Worm (Caenorhabditis elegans) whole organism, young adult: ENCODE measurements around the gene cls-1.

Experiments
- B0336.3 ChIP-seq: fragments of 200-800 bp; sonication (Bioruptor generic); IDR thresholded peaks from 2 replicates; pipeline ENCODE4 v1.3.6; 2022; ENCODE audit warnings: missing genetic modification characterization, missing compliant biosample characterization
- C17E4.6 ChIP-seq: fragments of 200-800 bp; sonication (Bioruptor generic); IDR thresholded peaks from 2 replicates; pipeline ENCODE4 v1.3.6; 2022; ENCODE audit warnings: missing genetic modification reagents, missing genetic modification characterization, missing compliant biosample characterization
- F10E7.11 ChIP-seq: sonication (generic microtip); optimal IDR thresholded peaks from 2 replicates; lab custom pipeline; 2017; ENCODE audit warnings: mild to moderate bottlenecking, missing genetic modification characterization, moderate library complexity, missing compliant biosample characterization
- F33H1.4 ChIP-seq: fragments of 200-800 bp; sonication (Bioruptor generic); IDR thresholded peaks from 2 replicates; pipeline ENCODE4 v1.3.6; 2022; ENCODE audit warnings: missing genetic modification reagents, missing genetic modification characterization, missing compliant biosample characterization
- F55B11.4 ChIP-seq: sonication (generic microtip); optimal IDR thresholded peaks from 2 replicates; lab custom pipeline; 2016; ENCODE audit warnings: missing compliant biosample characterization, missing genetic modification characterization, borderline replicate concordance; ENCODE audit not compliant: insufficient read depth
- F57C9.4 ChIP-seq: sonication (generic microtip); optimal IDR thresholded peaks from 2 replicates; lab custom pipeline; 2017; ENCODE audit warnings: mild to moderate bottlenecking, missing genetic modification characterization, missing compliant biosample characterization
- T07F8.4 ChIP-seq: sonication (generic microtip); optimal IDR thresholded peaks from 2 replicates; lab custom pipeline; 2016; ENCODE audit warnings: mild to moderate bottlenecking, missing genetic modification characterization, moderate library complexity, missing compliant biosample characterization
- Y53G8AR.9 ChIP-seq: fragments of 200-800 bp; sonication (Bioruptor generic); conservative IDR thresholded peaks from 2 replicates; pipeline ENCODE4 v1.3.6; 2022; ENCODE audit warnings: missing genetic modification reagents, missing genetic modification characterization, missing compliant biosample characterization
- Y79H2A.3 ChIP-seq: fragments of 200-800 bp; sonication (Bioruptor generic); conservative IDR thresholded peaks from 2 replicates; pipeline ENCODE4 v1.3.6; 2022; ENCODE audit warnings: missing genetic modification reagents, missing genetic modification characterization, missing compliant biosample characterization
- ZK185.1 ChIP-seq: sonication (generic microtip); optimal IDR thresholded peaks from 2 replicates; lab custom pipeline; 2016; ENCODE audit warnings: mild to moderate bottlenecking, missing genetic modification characterization, missing compliant biosample characterization; ENCODE audit not compliant: poor library complexity, severe bottlenecking
- ama-1 ChIP-seq, 3 experiments: fragments of 150-350 bp in 1 of 3; sonication (generic microtip) in 2 of 3; optimal IDR thresholded peaks; 2 replicates each; lab custom pipeline; 2014 to 2018; ENCODE audit warnings: missing biosample characterization in 2 of 3, missing genetic modification characterization in 2 of 3, missing genetic modification reagents in 2 of 3
- atf-7 ChIP-seq: sonication (generic microtip); optimal IDR thresholded peaks from 2 replicates; lab custom pipeline; 2017; ENCODE audit warnings: mild to moderate bottlenecking, missing genetic modification characterization, missing compliant biosample characterization
- athp-1 ChIP-seq: sonication (generic microtip); optimal IDR thresholded peaks from 2 replicates; lab custom pipeline; 2017; ENCODE audit warnings: mild to moderate bottlenecking, missing genetic modification characterization, missing compliant biosample characterization
- attf-3 ChIP-seq: fragments of 200-800 bp; sonication (Bioruptor generic); conservative IDR thresholded peaks from 2 replicates; pipeline ENCODE4 v1.3.6; 2022; ENCODE audit warnings: missing genetic modification reagents, missing genetic modification characterization, missing compliant biosample characterization
- attf-5 ChIP-seq: fragments of 200-800 bp; sonication (Bioruptor generic); optimal IDR thresholded peaks from 2 replicates; lab custom pipeline; 2018; ENCODE audit warnings: mild to moderate bottlenecking, missing genetic modification characterization, missing compliant biosample characterization
- die-1 ChIP-seq: sonication (generic microtip); optimal IDR thresholded peaks from 2 replicates; lab custom pipeline; 2016; ENCODE audit warnings: missing genotype, mild to moderate bottlenecking, missing genetic modification characterization, missing compliant biosample characterization
- dox-1 ChIP-seq: fragments of 200-800 bp; sonication (Bioruptor generic); IDR thresholded peaks from 2 replicates; pipeline ENCODE4 v1.3.6; 2022; ENCODE audit warnings: missing genetic modification reagents, missing genetic modification characterization, missing compliant biosample characterization
- dpl-1 ChIP-seq: fragments of 150-350 bp; optimal IDR thresholded peaks from 2 replicates; lab custom pipeline; 2014; ENCODE audit warnings: missing biosample characterization, missing genetic modification reagents, missing genetic modification characterization
- egl-18 ChIP-seq: fragments of 200-800 bp; sonication (Bioruptor generic); IDR thresholded peaks from 2 replicates; pipeline ENCODE4 v1.3.6; 2022; ENCODE audit warnings: missing genetic modification reagents, missing genetic modification characterization, missing compliant biosample characterization
- egl-44 ChIP-seq: fragments of 200-800 bp; sonication (Bioruptor generic); IDR thresholded peaks from 2 replicates; pipeline ENCODE4 v1.3.6; 2022; ENCODE audit warnings: missing genetic modification reagents, missing genetic modification characterization, missing compliant biosample characterization
- ekl-4 ChIP-seq: fragments of 200-800 bp; sonication (Bioruptor generic); IDR thresholded peaks from 2 replicates; pipeline ENCODE4 v1.3.6; 2022; ENCODE audit warnings: missing genetic modification reagents, missing genetic modification characterization, missing compliant biosample characterization
- fkh-3 ChIP-seq: sonication (generic microtip); optimal IDR thresholded peaks from 2 replicates; lab custom pipeline; 2016; ENCODE audit warnings: mild to moderate bottlenecking, missing genetic modification characterization, missing compliant biosample characterization
- him-1 ChIP-seq: sonication (generic microtip); optimal IDR thresholded peaks from 2 replicates; lab custom pipeline; 2016; ENCODE audit warnings: missing genotype, missing genetic modification reagents, missing genetic modification characterization, missing compliant biosample characterization
- hmg-1.2 ChIP-seq: fragments of 200-800 bp; sonication (Bioruptor generic); IDR thresholded peaks from 2 replicates; pipeline ENCODE4 v1.3.6; 2022; ENCODE audit warnings: missing genetic modification reagents, missing genetic modification characterization, missing compliant biosample characterization
- hmg-20 ChIP-seq: fragments of 200-800 bp; sonication (Bioruptor generic); IDR thresholded peaks from 2 replicates; pipeline ENCODE4 v1.3.6; 2022; ENCODE audit warnings: missing genetic modification reagents, missing genetic modification characterization, missing compliant biosample characterization
- hrde-1 ChIP-seq: sonication (generic microtip); optimal IDR thresholded peaks from 2 replicates; lab custom pipeline; 2016; ENCODE audit warnings: missing genetic modification characterization, mild to moderate bottlenecking, missing compliant biosample characterization, moderate library complexity, missing genotype, missing genetic modification reagents, borderline replicate concordance
- hsf-1 ChIP-seq: fragments of 200-800 bp; sonication (Bioruptor generic); IDR thresholded peaks from 2 replicates; pipeline ENCODE4 v1.3.6; 2022; ENCODE audit warnings: missing genetic modification reagents, missing genetic modification characterization, missing compliant biosample characterization
- lag-1 ChIP-seq: fragments of 200-800 bp; sonication (Bioruptor generic); IDR thresholded peaks from 2 replicates; pipeline ENCODE4 v1.3.6; 2022; ENCODE audit warnings: missing genetic modification reagents, missing genetic modification characterization, missing compliant biosample characterization
- lin-35 ChIP-seq, 3 experiments: fragments of 150-350 bp in 2 of 3; sonication (generic microtip) in 1 of 3; optimal IDR thresholded peaks; 2 replicates each; lab custom pipeline; 2014 to 2018; ENCODE audit warnings: missing biosample characterization in 3 of 3, missing genetic modification characterization in 3 of 3, missing genetic modification reagents in 3 of 3
- lsl-1 ChIP-seq: fragments of 200-800 bp; sonication (Bioruptor generic); optimal IDR thresholded peaks from 2 replicates; lab custom pipeline; 2018; ENCODE audit warnings: mild to moderate bottlenecking, missing genetic modification characterization, moderate library complexity, missing compliant biosample characterization
- madf-8 ChIP-seq: fragments of 200-800 bp; sonication (Bioruptor generic); conservative IDR thresholded peaks from 2 replicates; pipeline ENCODE4 v1.3.6; 2022; ENCODE audit warnings: missing genetic modification reagents, missing genetic modification characterization, missing compliant biosample characterization
- mel-28 ChIP-seq: sonication (generic microtip); optimal IDR thresholded peaks from 2 replicates; lab custom pipeline; 2016; ENCODE audit warnings: borderline replicate concordance, mild to moderate bottlenecking, missing genetic modification characterization, missing compliant biosample characterization
- mxl-1 ChIP-seq: sonication (generic microtip); optimal IDR thresholded peaks from 2 replicates; lab custom pipeline; 2016; ENCODE audit warnings: missing genetic modification characterization, missing compliant biosample characterization
- nfya-2 ChIP-seq: fragments of 200-800 bp; sonication (Bioruptor generic); IDR thresholded peaks from 2 replicates; pipeline ENCODE4 v1.3.6; 2022; ENCODE audit warnings: missing genetic modification reagents, missing genetic modification characterization, missing compliant biosample characterization
- nfyb-1 ChIP-seq: fragments of 200-800 bp; sonication (Bioruptor generic); IDR thresholded peaks from 2 replicates; pipeline ENCODE4 v1.3.6; 2022; ENCODE audit warnings: missing genetic modification reagents, missing genetic modification characterization, missing compliant biosample characterization
- nhr-179 ChIP-seq: sonication (generic microtip); optimal IDR thresholded peaks from 2 replicates; lab custom pipeline; 2016; ENCODE audit warnings: mild to moderate bottlenecking, missing genetic modification characterization, missing compliant biosample characterization
- nhr-80 ChIP-seq: sonication (generic microtip); optimal IDR thresholded peaks from 2 replicates; lab custom pipeline; 2016; ENCODE audit warnings: missing genetic modification characterization, missing compliant biosample characterization
- nhr-90 ChIP-seq: sonication (generic microtip); optimal IDR thresholded peaks from 2 replicates; lab custom pipeline; 2016; ENCODE audit warnings: missing genotype, mild to moderate bottlenecking, missing genetic modification characterization, missing compliant biosample characterization
- pbrm-1 ChIP-seq: fragments of 200-800 bp; sonication (Bioruptor generic); IDR thresholded peaks from 2 replicates; pipeline ENCODE4 v1.3.6; 2022; ENCODE audit warnings: missing genetic modification reagents, missing genetic modification characterization, missing compliant biosample characterization
- rcor-1 ChIP-seq: fragments of 200-800 bp; sonication (Bioruptor generic); IDR thresholded peaks from 2 replicates; pipeline ENCODE4 v1.3.6; 2022; ENCODE audit warnings: missing genetic modification reagents, missing genetic modification characterization, missing compliant biosample characterization
- repo-1 ChIP-seq: sonication (generic microtip); optimal IDR thresholded peaks from 2 replicates; lab custom pipeline; 2017; ENCODE audit warnings: mild to moderate bottlenecking, missing genetic modification characterization, missing compliant biosample characterization
- rpc-1 ChIP-seq, 2 experiments: fragments of 150-350 bp in 1 of 2; sonication (generic microtip) in 1 of 2; optimal IDR thresholded peaks; 2 replicates each; lab custom pipeline; 2014 to 2018; ENCODE audit warnings: missing biosample characterization in 1 of 2, missing genetic modification characterization in 1 of 2, missing genetic modification reagents in 1 of 2, missing genotype in 1 of 2
- sdz-38 ChIP-seq: sonication (generic microtip); optimal IDR thresholded peaks from 2 replicates; lab custom pipeline; 2016; ENCODE audit warnings: missing genotype, missing genetic modification characterization, missing compliant biosample characterization
- tlf-1 ChIP-seq: fragments of 200-800 bp; sonication (Bioruptor generic); optimal IDR thresholded peaks from 2 replicates; lab custom pipeline; 2018; ENCODE audit warnings: mild to moderate bottlenecking, missing genetic modification characterization, missing compliant biosample characterization
- unc-130 ChIP-seq: sonication (generic microtip); optimal IDR thresholded peaks from 2 replicates; lab custom pipeline; 2016; ENCODE audit warnings: missing genetic modification reagents, missing genetic modification characterization, missing compliant biosample characterization
- unc-62 ChIP-seq: fragments of 150-350 bp; optimal IDR thresholded peaks from 2 replicates; lab custom pipeline; 2014; ENCODE audit warnings: missing biosample characterization, missing genetic modification reagents, missing genetic modification characterization
- zim-3 ChIP-seq: sonication (generic microtip); optimal IDR thresholded peaks from 2 replicates; lab custom pipeline; 2017; ENCODE audit warnings: mild to moderate bottlenecking, missing genetic modification characterization, moderate library complexity, missing compliant biosample characterization
- ztf-22 ChIP-seq: fragments of 200-800 bp; sonication (Bioruptor generic); optimal IDR thresholded peaks from 2 replicates; lab custom pipeline; 2018; ENCODE audit warnings: mild to moderate bottlenecking, missing genetic modification characterization, moderate library complexity, missing compliant biosample characterization
- ztf-3 ChIP-seq: fragments of 200-800 bp; sonication (Bioruptor generic); optimal IDR thresholded peaks from 2 replicates; lab custom pipeline; 2018; ENCODE audit warnings: mild to moderate bottlenecking, missing genetic modification characterization, missing compliant biosample characterization

Gene cls-1

DNA sequence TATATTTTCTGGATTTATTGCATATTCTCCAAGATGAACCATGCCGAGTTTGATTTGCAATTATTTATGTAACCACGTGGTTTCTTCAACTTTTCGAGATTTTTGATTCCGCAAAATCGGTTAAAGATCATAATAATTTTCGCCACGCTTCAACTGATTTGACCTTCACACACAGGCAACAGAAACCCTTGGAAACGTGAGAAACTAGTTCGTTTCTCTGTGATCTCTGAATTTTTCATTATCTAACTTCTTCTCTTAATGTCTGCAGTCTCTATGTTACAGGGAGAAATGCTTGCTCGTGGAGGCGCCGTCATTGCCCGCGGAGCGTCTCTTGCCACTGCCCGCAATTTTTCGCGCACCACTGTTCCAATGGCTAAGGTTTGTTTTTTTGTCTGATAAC, 42.6 kb upstream of the cls-1 start, which contains the start of gene fum-1 (continued):
- no peak for TF ChIP-seq ZK185.1 (tag; lab: Kevin White, UChicago)
- TF ChIP-seq hmg-1.2: peak; percentile 76
- TF ChIP-seq zim-3 (tag; lab: Kevin White, UChicago): no peak
- no peak for TF ChIP-seq F57C9.4 (tag; lab: Kevin White, UChicago)
- TF ChIP-seq athp-1 (tag; lab: Kevin White, UChicago): no peak
- 0 out of 2 replicates have a peak, but pooled peaks have one; percentile 29 for TF ChIP-seq ekl-4 (GFP tag; lab: Robert Waterston, UW)
- no peak for TF ChIP-seq die-1 (tag; lab: Kevin White, UChicago)
- no peak for TF ChIP-seq him-1 (tag; lab: Kevin White, UChicago)
- TF ChIP-seq rpc-1 (optimal IDR thresholded peaks at IDR 0.05; lab: Kevin White, UChicago): no peak
- TF ChIP-seq rpc-1 (tag; optimal IDR thresholded peaks at IDR 0.05; lab: Kevin White, UChicago): no peak
- TF ChIP-seq tlf-1 (GFP tag; lab: Kevin White, UChicago): no peak
- peak; percentile 55; the same call in 1 of the 2 replicates for TF ChIP-seq dox-1 (GFP tag; lab: Robert Waterston, UW)
- 0 out of 2 replicates have a peak, but pooled peaks have one; percentile 11 for TF ChIP-seq hmg-20
- no peak for TF ChIP-seq lsl-1 (GFP tag; lab: Kevin White, UChicago)
- no peak for TF ChIP-seq ztf-3 (GFP tag; lab: Kevin White, UChicago)
- TF ChIP-seq madf-8 (GFP tag; lab: Robert Waterston, UW): no peak
- TF ChIP-seq dpl-1 (GFP tag; lab: Kevin White, UChicago): no peak
- TF ChIP-seq egl-18 (GFP tag; lab: Robert Waterston, UW): no peak
- TF ChIP-seq T07F8.4: no peak
- no peak for TF ChIP-seq pbrm-1 (GFP tag; lab: Robert Waterston, UW)
- no peak for TF ChIP-seq unc-62 (GFP tag; lab: Kevin White, UChicago)
- TF ChIP-seq nhr-80 (tag; lab: Kevin White, UChicago): peak; percentile 61
- no peak for TF ChIP-seq F55B11.4 (tag; lab: Kevin White, UChicago)
- no peak for TF ChIP-seq nhr-90
- no peak for TF ChIP-seq F33H1.4 (GFP tag; lab: Robert Waterston, UW)
- no peak for TF ChIP-seq rcor-1 (GFP tag; lab: Robert Waterston, UW)
- no peak for TF ChIP-seq fkh-3 (tag; lab: Kevin White, UChicago)
- TF ChIP-seq sdz-38 (tag; lab: Kevin White, UChicago): no peak
- no peak for TF ChIP-seq atf-7 (tag; lab: Kevin White, UChicago)
- 0 out of 2 replicates have a peak, but pooled peaks have one; percentile 7 for TF ChIP-seq hsf-1 (GFP tag; lab: Robert Waterston, UW)
- TF ChIP-seq Y53G8AR.9: no peak
- no peak for TF ChIP-seq unc-130 (GFP tag; lab: Kevin White, UChicago)
- TF ChIP-seq F10E7.11 (tag; lab: Kevin White, UChicago): no peak
- no peak for TF ChIP-seq C17E4.6 (GFP tag; lab: Robert Waterston, UW)
- TF ChIP-seq ztf-22 (GFP tag; lab: Kevin White, UChicago): no peak
- TF ChIP-seq lag-1 (GFP tag; lab: Robert Waterston, UW): no peak
- TF ChIP-seq nfya-2 (GFP tag; lab: Robert Waterston, UW): no peak
- TF ChIP-seq attf-3: no peak
- no peak for TF ChIP-seq egl-44 (GFP tag; lab: Robert Waterston, UW)
- TF ChIP-seq nhr-179 (tag; lab: Kevin White, UChicago): no peak
- TF ChIP-seq B0336.3 (GFP tag; lab: Robert Waterston, UW): no peak; the same call in none of the 2 replicates
- TF ChIP-seq nfyb-1 (GFP tag; lab: Robert Waterston, UW): no peak
- TF ChIP-seq attf-5: peak; percentile 58
- peak; percentile 5 for TF ChIP-seq ama-1 (optimal IDR thresholded peaks at IDR 0.05; lab: Kevin White, UChicago)
- no peak for TF ChIP-seq ama-1 (GFP tag; optimal IDR thresholded peaks at IDR 0.05; lab: Kevin White, UChicago)
- TF ChIP-seq Y79H2A.3: no peak
- no peak for TF ChIP-seq hrde-1
- TF ChIP-seq mel-28: no peak
- peak in 1 of 3 experiments; percentile 37 for TF ChIP-seq lin-35 (GFP tag; optimal IDR thresholded peaks at IDR 0.05; lab: Kevin White, UChicago)
- peak; percentile 80 for TF ChIP-seq repo-1 (tag; lab: Kevin White, UChicago)
- TF ChIP-seq mxl-1 (tag; lab: Kevin White, UChicago): no peak
